Fruit fly (Drosophila melanogaster): Measurements from ENCODE around the gene CG5793.

dm6 chr3R:21124225-21124624, 3.1 kb upstream of the CG5793 start:
- TF ChIP-seq psq (optimal IDR thresholded peaks at IDR 0.05) (no peak), usp (GFP tag; optimal IDR thresholded peaks at IDR 0.05) (no peak), pan (optimal IDR thresholded peaks at IDR 0.05) (no peak), EcR (GFP tag; optimal IDR thresholded peaks at IDR 0.05) (no peak)

Measured in whole organism.